Worm (Caenorhabditis elegans) whole organism, early embryonic: ENCODE measurements around the gene acr-23.

Source experiments
- B0310.2 ChIP-seq: sonication (generic microtip); optimal IDR thresholded peaks from 2 replicates; lab custom pipeline; 2016; ENCODE audit warnings: mild to moderate bottlenecking, missing genetic modification characterization, missing compliant biosample characterization
- ama-1 ChIP-seq: fragments of 150-350 bp; optimal IDR thresholded peaks from 2 replicates; lab custom pipeline; 2014
- flt-1 ChIP-seq: fragments of 200-800 bp; sonication (Bioruptor generic); IDR thresholded peaks from 2 replicates; pipeline ENCODE4 v1.3.6; 2022; ENCODE audit warnings: missing genetic modification characterization, missing compliant biosample characterization
- hmbx-1 ChIP-seq: sonication (generic microtip); optimal IDR thresholded peaks from 2 replicates; lab custom pipeline; 2016; ENCODE audit warnings: mild to moderate bottlenecking, missing genetic modification characterization, missing compliant biosample characterization
- hmg-4 ChIP-seq: fragments of 200-800 bp; sonication (Bioruptor generic); optimal IDR thresholded peaks from 2 replicates; lab custom pipeline; 2018; ENCODE audit warnings: mild to moderate bottlenecking, missing genetic modification characterization, missing compliant biosample characterization
- pes-1 ChIP-seq: fragments of 200-800 bp; sonication (Bioruptor generic); IDR thresholded peaks from 2 replicates; pipeline ENCODE4 v1.3.6; 2022; ENCODE audit warnings: missing genetic modification reagents, missing genetic modification characterization, missing compliant biosample characterization
- scrt-1 ChIP-seq: fragments of 200-800 bp; sonication (Bioruptor generic); IDR thresholded peaks from 2 replicates; pipeline ENCODE4 v1.3.6; 2022; ENCODE audit warnings: missing genetic modification characterization, missing compliant biosample characterization
- sea-1 ChIP-seq: fragments of 200-800 bp; sonication (Bioruptor generic); conservative IDR thresholded peaks from 2 replicates; pipeline ENCODE4 v1.3.6; 2022; ENCODE audit warnings: missing genetic modification characterization, missing compliant biosample characterization
- tbx-37 ChIP-seq: fragments of 200-800 bp; sonication (Bioruptor generic); conservative IDR thresholded peaks from 2 replicates; pipeline ENCODE4 v1.3.6; 2022; ENCODE audit warnings: missing genetic modification reagents, missing genetic modification characterization, missing compliant biosample characterization
- tra-4 ChIP-seq: sonication (generic microtip); optimal IDR thresholded peaks from 2 replicates; lab custom pipeline; 2017; ENCODE audit warnings: missing genetic modification characterization, missing compliant biosample characterization

DNA sequence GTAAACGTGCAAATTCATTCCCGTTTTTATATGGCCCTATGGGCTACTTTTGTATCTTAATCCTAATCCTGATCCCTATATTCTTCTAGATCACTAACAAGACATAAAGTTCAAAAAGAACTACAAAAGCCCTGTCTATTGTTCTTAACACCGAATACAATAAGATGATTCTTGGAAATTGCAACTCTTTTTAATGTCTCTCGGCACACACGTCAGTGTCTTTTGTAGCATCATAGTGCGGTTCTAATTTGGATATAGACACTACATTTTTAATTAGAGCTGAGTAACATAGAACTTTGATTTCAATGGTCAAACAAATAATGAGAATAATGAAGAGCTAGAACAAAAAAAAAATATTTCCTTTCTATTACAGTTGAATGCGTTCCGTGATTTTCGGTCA is 19.5 kb downstream of the acr-23 start:
- TF ChIP-seq hmbx-1 (tag; lab: Kevin White, UChicago) (no peak), pes-1 (no peak), hmg-4 (GFP tag; lab: Kevin White, UChicago) (no peak), B0310.2 (no peak), sea-1 (GFP tag; lab: Robert Waterston, UW) (no peak), ama-1 (no peak), scrt-1 (no peak), tbx-37 (GFP tag; lab: Robert Waterston, UW) (no peak), flt-1 (GFP tag; lab: Robert Waterston, UW) (no peak), tra-4 (tag; lab: Kevin White, UChicago) (no peak)
